Worm (Caenorhabditis elegans): ENCODE results near the gene T20D4.3.

DNA sequence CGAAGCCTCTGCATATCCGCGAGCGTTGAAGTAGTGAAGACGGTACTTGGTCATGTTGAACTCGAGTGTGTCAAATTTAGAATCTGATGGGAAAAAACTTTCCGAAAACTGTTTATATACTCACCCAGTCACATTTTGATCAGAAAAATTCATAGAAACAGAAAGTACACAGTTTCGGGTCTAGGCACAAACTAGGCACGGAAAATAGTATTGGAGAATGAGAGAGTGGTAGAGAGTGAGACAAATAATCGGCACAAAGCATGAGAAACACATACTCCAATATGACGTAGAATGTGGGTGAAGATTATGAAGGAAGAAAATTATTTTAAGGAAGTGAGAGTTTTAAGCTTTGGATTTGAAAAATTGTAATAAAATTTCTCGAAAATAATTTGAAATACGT, 50.4 kb downstream of the T20D4.3 start, which contains the start of gene gst-33:
- no peak for TF ChIP-seq fos-1 (tag; optimal IDR thresholded peaks at IDR 0.05)
- no peak for TF ChIP-seq skn-1 (tag; optimal IDR thresholded peaks at IDR 0.05)
- TF ChIP-seq C16A3.4 (tag; optimal IDR thresholded peaks at IDR 0.05): no peak
